Worm (Caenorhabditis elegans) whole organism, L3 larva: ENCODE results near the gene R05H5.4.

Source experiments
- R02D3.7 ChIP-seq: fragments of 150-350 bp; optimal IDR thresholded peaks from 2 replicates; lab custom pipeline; 2014; ENCODE audit warnings: missing biosample characterization, missing genetic modification characterization
- ZK546.5 ChIP-seq: sonication (generic microtip); optimal IDR thresholded peaks from 2 replicates; lab custom pipeline; 2017; ENCODE audit warnings: missing biosample characterization, missing genetic modification characterization
- aly-2 ChIP-seq: fragments of 150-350 bp; optimal IDR thresholded peaks from 2 replicates; lab custom pipeline; 2014; ENCODE audit warnings: missing biosample characterization, missing genetic modification characterization
- ama-1 ChIP-seq: fragments of 150-350 bp; optimal IDR thresholded peaks from 2 replicates; lab custom pipeline; 2018
- ceh-16 ChIP-seq: sonication (generic microtip); optimal IDR thresholded peaks from 2 replicates; lab custom pipeline; 2017; ENCODE audit warnings: missing biosample characterization, missing genetic modification characterization
- ceh-28 ChIP-seq: fragments of 150-350 bp; optimal IDR thresholded peaks from 2 replicates; lab custom pipeline; 2014; ENCODE audit warnings: missing biosample characterization, missing genetic modification reagents, missing genetic modification characterization
- ceh-82 ChIP-seq: fragments of 150-350 bp; optimal IDR thresholded peaks from 2 replicates; lab custom pipeline; 2014; ENCODE audit warnings: missing biosample characterization, missing genetic modification characterization
- ceh-9 ChIP-seq: sonication (generic microtip); optimal IDR thresholded peaks from 2 replicates; lab custom pipeline; 2018; ENCODE audit warnings: missing biosample characterization, missing genetic modification characterization
- daf-12 ChIP-seq: fragments of 150-350 bp; optimal IDR thresholded peaks from 2 replicates; lab custom pipeline; 2014; ENCODE audit warnings: missing biosample characterization, missing genetic modification reagents, missing genetic modification characterization
- egl-27 ChIP-seq: sonication (generic microtip); optimal IDR thresholded peaks from 4 replicates; lab custom pipeline; 2017; ENCODE audit warnings: missing biosample characterization, missing genetic modification reagents, missing genetic modification characterization
- egl-5 ChIP-seq: fragments of 150-350 bp; optimal IDR thresholded peaks from 2 replicates; lab custom pipeline; 2017; ENCODE audit warnings: missing biosample characterization, missing genetic modification reagents, missing genetic modification characterization, inconsistent platforms
- elt-1 ChIP-seq: fragments of 150-350 bp; optimal IDR thresholded peaks from 2 replicates; lab custom pipeline; 2014; ENCODE audit warnings: missing biosample characterization, missing genetic modification characterization
- elt-2 ChIP-seq: sonication (generic microtip); optimal IDR thresholded peaks from 2 replicates; lab custom pipeline; 2016; ENCODE audit warnings: missing genetic modification reagents, mild to moderate bottlenecking, missing genetic modification characterization, missing compliant biosample characterization
- elt-3 ChIP-seq, 3 experiments: fragments of 150-350 bp in 1 of 3; sonication (generic microtip) in 2 of 3; optimal IDR thresholded peaks; 2 replicates in 2 of 3; 4 replicates in 1 of 3; lab custom pipeline; 2014 to 2017; ENCODE audit warnings: missing biosample characterization in 3 of 3, missing genetic modification characterization in 3 of 3
- eor-1 ChIP-seq, 2 experiments: fragments of 150-350 bp; optimal IDR thresholded peaks; 2 replicates each; lab custom pipeline; 2014 to 2018; ENCODE audit warnings: missing biosample characterization in 2 of 2, missing genetic modification characterization in 2 of 2
- fkh-10 ChIP-seq: sonication (generic microtip); optimal IDR thresholded peaks from 2 replicates; lab custom pipeline; 2017; ENCODE audit warnings: missing biosample characterization, missing genetic modification reagents, missing genetic modification characterization
- fkh-2 ChIP-seq: fragments of 150-350 bp; optimal IDR thresholded peaks from 2 replicates; lab custom pipeline; 2014; ENCODE audit warnings: missing biosample characterization, missing genetic modification reagents, missing genetic modification characterization
- fos-1 ChIP-seq: fragments of 150-350 bp; optimal IDR thresholded peaks from 2 replicates; lab custom pipeline; 2014; ENCODE audit warnings: missing biosample characterization, missing genetic modification characterization
- hmg-11 ChIP-seq: sonication (generic microtip); optimal IDR thresholded peaks from 2 replicates; lab custom pipeline; 2016; ENCODE audit warnings: missing genetic modification characterization, missing compliant biosample characterization
- jun-1 ChIP-seq: fragments of 150-350 bp; optimal IDR thresholded peaks from 2 replicates; lab custom pipeline; 2014; ENCODE audit warnings: missing biosample characterization, missing genetic modification reagents, missing genetic modification characterization
- lin-15B ChIP-seq: fragments of 150-350 bp; optimal IDR thresholded peaks from 2 replicates; lab custom pipeline; 2014; ENCODE audit warnings: missing biosample characterization, missing genetic modification characterization
- lin-39 ChIP-seq: fragments of 150-350 bp; optimal IDR thresholded peaks from 2 replicates; lab custom pipeline; 2018; ENCODE audit warnings: missing biosample characterization, missing genetic modification reagents, missing genetic modification characterization
- lsy-12 ChIP-seq: sonication (generic microtip); optimal IDR thresholded peaks from 2 replicates; lab custom pipeline; 2016; ENCODE audit warnings: mild to moderate bottlenecking, missing genetic modification characterization, missing compliant biosample characterization
- mdl-1 ChIP-seq: fragments of 150-350 bp; optimal IDR thresholded peaks from 2 replicates; lab custom pipeline; 2014; ENCODE audit warnings: missing biosample characterization, missing genetic modification characterization
- mml-1 ChIP-seq: fragments of 150-350 bp; sonication (generic microtip); optimal IDR thresholded peaks from 3 replicates; lab custom pipeline; 2014; ENCODE audit warnings: missing biosample characterization, missing genetic modification characterization
- nfya-1 ChIP-seq: sonication (generic microtip); optimal IDR thresholded peaks from 2 replicates; lab custom pipeline; 2017; ENCODE audit warnings: missing genetic modification characterization, mild to moderate bottlenecking, missing compliant biosample characterization, antibody characterized with exemption, moderate library complexity; ENCODE audit not compliant: insufficient read depth
- nhr-11 ChIP-seq: fragments of 150-350 bp; optimal IDR thresholded peaks from 2 replicates; lab custom pipeline; 2014; ENCODE audit warnings: missing biosample characterization, missing genetic modification characterization
- nhr-12 ChIP-seq: fragments of 150-350 bp; optimal IDR thresholded peaks from 2 replicates; lab custom pipeline; 2014; ENCODE audit warnings: missing biosample characterization, missing genetic modification characterization
- nhr-23 ChIP-seq: fragments of 150-350 bp; optimal IDR thresholded peaks from 2 replicates; lab custom pipeline; 2014; ENCODE audit warnings: missing biosample characterization, missing genetic modification reagents, missing genetic modification characterization
- nhr-237 ChIP-seq: fragments of 150-350 bp; optimal IDR thresholded peaks from 2 replicates; lab custom pipeline; 2014; ENCODE audit warnings: missing biosample characterization, missing genetic modification characterization
- nhr-25 ChIP-seq: sonication (generic microtip); optimal IDR thresholded peaks from 2 replicates; lab custom pipeline; 2017; ENCODE audit warnings: missing biosample characterization, missing genetic modification characterization
- nhr-28 ChIP-seq: fragments of 150-350 bp; optimal IDR thresholded peaks from 2 replicates; lab custom pipeline; 2014; ENCODE audit warnings: missing biosample characterization, missing genetic modification characterization
- nhr-43 ChIP-seq: sonication (generic microtip); optimal IDR thresholded peaks from 2 replicates; lab custom pipeline; 2016; ENCODE audit warnings: mild to moderate bottlenecking, missing genetic modification characterization, missing compliant biosample characterization; ENCODE audit not compliant: poor library complexity, severe bottlenecking
- nhr-67 ChIP-seq: fragments of 150-350 bp; optimal IDR thresholded peaks from 2 replicates; lab custom pipeline; 2014; ENCODE audit warnings: missing biosample characterization, missing genetic modification characterization
- nhr-76 ChIP-seq: fragments of 150-350 bp; sonication (generic microtip); optimal IDR thresholded peaks from 5 replicates; lab custom pipeline; 2014; ENCODE audit warnings: missing biosample characterization, missing genetic modification characterization
- nhr-77 ChIP-seq: fragments of 150-350 bp; optimal IDR thresholded peaks from 2 replicates; lab custom pipeline; 2014; ENCODE audit warnings: missing biosample characterization, missing genetic modification characterization
- pha-4 ChIP-seq: fragments of 150-350 bp; optimal IDR thresholded peaks from 2 replicates; lab custom pipeline; 2014; ENCODE audit warnings: missing biosample characterization, missing genetic modification reagents, missing genetic modification characterization
- pqm-1 ChIP-seq: fragments of 150-350 bp; optimal IDR thresholded peaks from 2 replicates; lab custom pipeline; 2017; ENCODE audit warnings: missing biosample characterization, missing genetic modification characterization, inconsistent platforms
- sea-2 ChIP-seq: fragments of 150-350 bp; sonication (generic microtip); optimal IDR thresholded peaks from 4 replicates; lab custom pipeline; 2014; ENCODE audit warnings: missing biosample characterization, missing genetic modification reagents, missing genetic modification characterization
- skn-1 ChIP-seq: fragments of 150-350 bp; optimal IDR thresholded peaks from 2 replicates; lab custom pipeline; 2014; ENCODE audit warnings: missing biosample characterization, missing genetic modification characterization
- snpc-4 ChIP-seq: fragments of 150-350 bp; optimal IDR thresholded peaks from 2 replicates; lab custom pipeline; 2014; ENCODE audit warnings: missing biosample characterization, missing genetic modification characterization
- tbx-2 ChIP-seq: sonication (generic microtip); optimal IDR thresholded peaks from 2 replicates; lab custom pipeline; 2016; ENCODE audit warnings: mild to moderate bottlenecking, missing genetic modification characterization, missing compliant biosample characterization
- unc-39 ChIP-seq: sonication (generic microtip); optimal IDR thresholded peaks from 4 replicates; lab custom pipeline; 2017; ENCODE audit warnings: missing biosample characterization, missing genetic modification characterization
- unc-62 ChIP-seq: fragments of 150-350 bp; sonication (generic microtip); optimal IDR thresholded peaks from 4 replicates; lab custom pipeline; 2014; ENCODE audit warnings: missing biosample characterization, missing genetic modification reagents, missing genetic modification characterization
- zag-1 ChIP-seq: fragments of 150-350 bp; optimal IDR thresholded peaks from 2 replicates; lab custom pipeline; 2014; ENCODE audit warnings: missing biosample characterization, missing genetic modification characterization
- ztf-11 ChIP-seq: fragments of 150-350 bp; optimal IDR thresholded peaks from 2 replicates; lab custom pipeline; 2014; ENCODE audit warnings: missing biosample characterization, missing genetic modification characterization
- ztf-4 ChIP-seq: fragments of 150-350 bp; optimal IDR thresholded peaks from 2 replicates; lab custom pipeline; 2014; ENCODE audit warnings: missing biosample characterization, missing genetic modification characterization

The R05H5.4 gene

ce11 chrII:10199906-10200305 is at the start of gene R05H5.4:
TSS of gene R05H5.4 (minus strand) at chrII:10200006.
- TF ChIP-seq nhr-67 (tag; lab: Kevin White, UChicago): no peak
- TF ChIP-seq ceh-28: no peak
- no peak for TF ChIP-seq nhr-28 (tag; lab: Kevin White, UChicago)
- no peak for TF ChIP-seq lin-15B (tag; lab: Kevin White, UChicago)

- no peak for TF ChIP-seq nhr-12 (tag; lab: Kevin White, UChicago)
- no peak for TF ChIP-seq unc-39 (tag; lab: Kevin White, UChicago)
- TF ChIP-seq ztf-11 (tag; lab: Kevin White, UChicago): no peak
- TF ChIP-seq ceh-9 (tag; lab: Kevin White, UChicago): no peak
- no peak for TF ChIP-seq aly-2
- peak; percentile 6 for TF ChIP-seq unc-62 (GFP tag; lab: Kevin White, UChicago)
- peak; percentile 26 for TF ChIP-seq pqm-1 (tag; lab: Kevin White, UChicago)
- TF ChIP-seq snpc-4 (tag; lab: Kevin White, UChicago): peak; percentile 74
- no peak for TF ChIP-seq zag-1 (tag; lab: Kevin White, UChicago)
- peak; percentile 38 for TF ChIP-seq elt-2 (tag; lab: Kevin White, UChicago)
- TF ChIP-seq nhr-76 (tag; lab: Kevin White, UChicago): no peak
- no peak for TF ChIP-seq ama-1
- TF ChIP-seq pha-4 (tag; lab: Kevin White, UChicago): peak; percentile 79
- peak; percentile 48 for TF ChIP-seq nhr-25 (tag; lab: Kevin White, UChicago)
- peak; percentile 73 for TF ChIP-seq nfya-1 (tag; lab: Kevin White, UChicago)
- no peak for TF ChIP-seq mdl-1 (tag; lab: Kevin White, UChicago)
- TF ChIP-seq egl-5: no peak
- TF ChIP-seq elt-1 (tag; lab: Kevin White, UChicago): peak; percentile 2
- no peak for TF ChIP-seq fkh-2 (tag; lab: Kevin White, UChicago)
- no peak for TF ChIP-seq nhr-28 (tag; lab: Kevin White, UChicago)
- peak; percentile 26 for TF ChIP-seq hmg-11 (tag; lab: Kevin White, UChicago)
- peak; percentile 69 for TF ChIP-seq jun-1 (tag; lab: Kevin White, UChicago)
- TF ChIP-seq lsy-12 (tag; lab: Kevin White, UChicago): peak; percentile 82
- peak; percentile 67 for TF ChIP-seq ceh-82 (tag; lab: Kevin White, UChicago)
- no peak for TF ChIP-seq eor-1 (tag; optimal IDR thresholded peaks at IDR 0.05; lab: Kevin White, UChicago)
- peak; percentile 89 for TF ChIP-seq lin-15B (tag; lab: Kevin White, UChicago)
- TF ChIP-seq nhr-237 (tag; lab: Kevin White, UChicago): no peak
- TF ChIP-seq nhr-11 (tag; lab: Kevin White, UChicago): peak; percentile 93
- TF ChIP-seq daf-12 (tag; lab: Kevin White, UChicago): no peak
- TF ChIP-seq ceh-16 (tag; lab: Kevin White, UChicago): no peak
- TF ChIP-seq ceh-28: peak; percentile 69
- TF ChIP-seq ztf-4 (tag; lab: Kevin White, UChicago): no peak
- TF ChIP-seq fos-1 (tag; lab: Kevin White, UChicago): peak; percentile 26
- TF ChIP-seq nhr-77: no peak
- TF ChIP-seq nhr-67 (tag; lab: Kevin White, UChicago): no peak
- peak; percentile 55 for TF ChIP-seq lin-39
- peak; percentile 61 for TF ChIP-seq skn-1
- TF ChIP-seq nhr-23: peak; percentile 83
- TF ChIP-seq nhr-43 (tag; lab: Kevin White, UChicago): peak; percentile 91
- TF ChIP-seq sea-2: no peak
- no peak for TF ChIP-seq mml-1 (tag; lab: Kevin White, UChicago)
- peak; percentile 43 for TF ChIP-seq egl-27 (tag; lab: Kevin White, UChicago)
- TF ChIP-seq R02D3.7 (tag; lab: Kevin White, UChicago): peak; percentile 77
- TF ChIP-seq fkh-10: no peak
- no peak for TF ChIP-seq elt-3 (tag; optimal IDR thresholded peaks at IDR 0.05; lab: Kevin White, UChicago)
- TF ChIP-seq tbx-2 (tag; lab: Kevin White, UChicago): peak; percentile 76
- no peak for TF ChIP-seq ZK546.5 (tag; lab: Kevin White, UChicago)
These were observed 48.7 kb upstream of the R05H5.4 start, which contains the start of gene atad-3 for ce11 chrII:10248355-10249041. TSS of gene atad-3 (plus strand) at chrII:10248991.
